Fruit fly (Drosophila melanogaster) whole organism: ENCODE results near the gene Pglym87.

Experiments used
- CG8478 ChIP-seq: fragments of >200 bp; optimal IDR thresholded peaks from 2 replicates; lab custom pipeline; 2018; ENCODE audit warnings: inconsistent platforms
- Dll ChIP-seq: fragments of >200 bp; optimal IDR thresholded peaks from 2 replicates; lab custom pipeline; 2017
- EcR ChIP-seq, 2 experiments: fragments of >200 bp; optimal IDR thresholded peaks; 2 replicates each; lab custom pipeline; 2017; ENCODE audit warnings: missing biosample characterization in 2 of 2, missing genetic modification characterization in 2 of 2, missing genetic modification reagents in 2 of 2
- pan ChIP-seq: fragments of >200 bp; optimal IDR thresholded peaks from 2 replicates; lab custom pipeline; 2017
- psq ChIP-seq: fragments of >200 bp; optimal IDR thresholded peaks from 2 replicates; lab custom pipeline; 2017
- usp ChIP-seq: fragments of >200 bp; optimal IDR thresholded peaks from 2 replicates; lab custom pipeline; 2017; ENCODE audit warnings: missing biosample characterization, missing genetic modification characterization, mixed read lengths

Gene Pglym87

DNA sequence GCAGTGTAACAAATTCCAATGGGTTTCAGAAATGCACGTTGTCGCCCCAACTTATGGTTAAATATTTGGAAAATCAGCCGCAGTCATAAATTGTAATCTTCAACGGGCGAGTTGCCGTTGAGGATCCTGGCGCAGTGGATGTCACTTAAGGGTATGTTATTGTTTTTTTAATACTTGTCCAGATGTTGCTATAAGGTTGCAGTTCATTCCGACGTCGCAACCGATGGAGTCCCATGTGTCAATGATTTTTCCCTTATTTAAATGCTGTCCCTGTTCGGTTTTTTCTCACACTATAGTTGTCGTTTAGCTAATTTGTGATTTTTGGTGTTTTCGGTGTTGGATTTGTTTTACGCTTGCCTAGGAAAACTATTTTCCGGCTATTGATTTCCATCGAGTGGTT is 19.0 kb upstream of the Pglym87 start:
- TF ChIP-seq CG8478 (lab: Kevin White, UChicago): no peak
- TF ChIP-seq EcR (GFP tag; optimal IDR thresholded peaks at IDR 0.05; lab: Kevin White, UChicago): no peak
- TF ChIP-seq Dll: no peak
- no peak for TF ChIP-seq psq (lab: Kevin White, UChicago)
- TF ChIP-seq pan (lab: Kevin White, UChicago): no peak
- no peak for TF ChIP-seq usp (GFP tag; lab: Kevin White, UChicago)

DNA sequence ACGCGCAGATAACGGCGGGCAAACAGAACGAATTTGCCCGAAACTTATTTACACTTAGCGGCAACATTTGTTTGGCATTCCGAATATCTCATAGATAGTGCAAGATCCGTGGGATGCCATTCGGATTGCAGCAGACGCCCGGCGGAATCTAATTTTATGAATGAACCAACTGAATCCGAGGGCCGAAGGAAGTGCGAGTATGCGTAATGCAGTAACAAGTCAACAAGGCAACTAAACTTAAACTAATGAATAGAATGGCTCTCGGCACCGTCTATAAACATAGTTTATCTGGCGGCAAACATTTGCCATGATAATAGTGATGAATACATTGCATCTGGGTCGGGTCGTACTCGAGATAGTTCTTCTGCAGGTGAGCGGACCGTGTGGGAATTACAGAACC is 17.7 kb upstream of the Pglym87 start:
- TF ChIP-seq EcR (GFP tag; optimal IDR thresholded peaks at IDR 0.05; lab: Kevin White, UChicago) (no peak), pan (lab: Kevin White, UChicago) (no peak), CG8478 (lab: Kevin White, UChicago) (no peak), psq (lab: Kevin White, UChicago) (no peak), Dll (no peak), usp (GFP tag; lab: Kevin White, UChicago) (no peak)

DNA sequence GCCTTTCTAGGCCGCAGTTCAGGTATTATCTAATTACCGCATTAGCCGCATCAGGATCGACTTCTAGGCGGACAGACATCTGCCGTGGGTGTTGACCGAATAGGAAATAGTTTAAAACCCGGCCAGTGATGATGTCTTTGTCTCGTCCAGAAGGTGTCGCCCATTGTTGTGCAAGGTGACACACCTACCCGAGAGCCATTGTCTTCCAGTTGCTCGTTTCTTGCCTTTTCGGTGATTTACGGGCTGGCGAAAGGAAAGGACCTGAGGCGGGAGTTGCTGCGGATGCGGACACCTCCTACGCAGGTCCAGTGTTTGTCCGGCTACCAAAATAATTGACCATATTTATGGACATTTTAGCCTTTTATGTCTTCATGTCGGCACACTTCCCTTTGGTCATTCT is 15.7 kb upstream of the Pglym87 start:
- TF ChIP-seq EcR (GFP tag; optimal IDR thresholded peaks at IDR 0.05; lab: Kevin White, UChicago) (no peak), psq (lab: Kevin White, UChicago) (no peak), Dll (no peak), pan (lab: Kevin White, UChicago) (no peak), usp (GFP tag; lab: Kevin White, UChicago) (no peak), CG8478 (lab: Kevin White, UChicago) (no peak)

DNA sequence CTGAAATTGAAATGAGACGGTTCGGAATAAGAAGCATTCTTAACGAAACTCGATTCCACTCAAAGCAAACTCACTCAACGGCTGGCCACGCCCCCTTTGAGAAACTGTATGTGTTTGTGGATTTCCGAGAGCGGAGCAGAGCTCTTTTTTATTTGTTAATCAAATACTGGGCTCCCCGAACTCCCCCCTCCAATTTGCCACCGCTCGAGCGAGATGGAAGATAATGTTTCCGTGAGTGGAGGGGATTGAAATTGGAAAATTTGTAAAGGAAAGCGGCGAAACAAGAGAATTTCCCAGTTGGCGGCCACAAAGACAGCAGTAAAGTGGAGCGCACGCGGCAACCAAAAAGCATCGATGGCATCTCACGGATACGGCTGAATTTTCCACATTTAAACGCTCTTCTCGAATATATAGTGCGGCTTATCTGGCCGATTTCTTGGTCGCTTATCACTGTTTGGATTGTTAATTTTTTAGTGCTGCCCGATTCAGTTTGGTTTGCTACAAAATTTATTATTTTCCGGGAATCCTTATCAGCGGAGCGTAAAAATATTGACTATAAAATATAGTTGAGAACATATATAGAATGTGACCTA is 12.0 kb upstream of the Pglym87 start:
- TF ChIP-seq Dll: no peak
- TF ChIP-seq usp (GFP tag; lab: Kevin White, UChicago): no peak
- no peak for TF ChIP-seq EcR (GFP tag; optimal IDR thresholded peaks at IDR 0.05; lab: Kevin White, UChicago)
- TF ChIP-seq CG8478 (lab: Kevin White, UChicago): no peak
- TF ChIP-seq pan (lab: Kevin White, UChicago): no peak
- no peak for TF ChIP-seq psq (lab: Kevin White, UChicago)

DNA sequence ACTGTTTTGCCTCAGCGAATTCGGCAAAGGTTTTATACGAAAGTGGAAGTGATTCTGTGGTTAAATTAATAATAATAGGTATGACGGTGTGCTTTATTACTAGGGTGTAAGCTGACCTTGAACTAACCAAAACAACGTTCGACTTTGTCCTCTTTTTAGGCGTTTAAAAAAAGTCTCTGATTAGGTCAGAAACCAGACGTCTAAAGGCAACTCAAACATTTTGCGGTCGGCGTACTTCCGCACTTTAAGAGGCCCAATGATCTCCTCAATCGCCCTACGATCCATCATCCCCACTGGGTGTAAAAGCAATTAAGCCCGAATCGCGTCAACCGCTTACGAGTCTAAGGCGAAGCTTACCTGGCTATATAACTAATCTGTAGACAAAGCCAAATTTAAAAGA is 6.6 kb upstream of the Pglym87 start, which contains the start of gene Cyp313a3:
TSS of gene Cyp313a3 (minus strand) at position 101 of the 400 bp plus-strand sequence.
- no peak for TF ChIP-seq CG8478 (lab: Kevin White, UChicago)
- no peak for TF ChIP-seq psq (lab: Kevin White, UChicago)

DNA sequence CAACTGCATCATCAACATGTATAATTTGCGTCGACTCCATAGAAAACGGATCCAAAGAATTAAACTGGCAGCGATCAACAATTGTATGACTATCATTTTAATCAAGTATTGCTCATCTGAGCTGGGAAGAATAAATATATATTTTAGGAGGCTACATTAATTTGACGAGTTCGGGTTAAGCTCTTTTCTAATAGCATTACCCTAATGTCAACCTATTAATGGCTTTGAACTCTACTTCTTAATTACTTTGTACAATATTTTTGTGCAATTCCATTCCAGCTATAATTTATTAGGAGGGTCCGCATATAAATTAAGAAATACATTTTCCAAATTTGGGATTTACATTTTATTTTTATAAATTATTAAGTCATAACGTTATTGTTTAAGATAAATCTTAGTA is 4.3 kb upstream of the Pglym87 start, which contains the start of gene Cyp313a2:
TSS of gene Cyp313a2 (minus strand) at position 101 of the 400 bp plus-strand sequence.
- no peak for TF ChIP-seq Dll
- no peak for TF ChIP-seq pan (lab: Kevin White, UChicago)
- no peak for TF ChIP-seq CG8478 (lab: Kevin White, UChicago)
- TF ChIP-seq psq (lab: Kevin White, UChicago): no peak
- no peak for TF ChIP-seq EcR (GFP tag; optimal IDR thresholded peaks at IDR 0.05; lab: Kevin White, UChicago)

DNA sequence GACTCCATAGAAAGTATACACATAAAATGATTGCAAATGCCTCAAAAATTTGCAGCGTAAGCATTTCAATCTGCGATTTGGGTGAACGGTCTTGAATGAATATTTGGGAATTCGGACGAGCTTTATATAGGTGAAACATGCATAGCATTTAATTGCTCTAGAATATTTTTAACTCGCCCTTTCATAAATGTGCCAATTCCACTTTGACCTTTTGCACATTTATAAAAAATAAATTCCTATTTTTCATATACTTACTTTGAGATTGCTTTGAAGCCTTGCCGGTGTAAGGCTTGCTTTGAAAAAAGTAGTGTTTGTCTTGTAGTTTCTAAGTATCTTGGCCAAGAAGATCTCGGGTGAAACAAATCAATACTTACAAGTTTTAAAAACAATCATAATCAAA is 2.1 kb upstream of the Pglym87 start, which contains the start of gene Cyp313a5:
TSS of gene Cyp313a5 (minus strand) at position 101 of the 400 bp plus-strand sequence.
- TF ChIP-seq pan (lab: Kevin White, UChicago): no peak
- no peak for TF ChIP-seq EcR (GFP tag; optimal IDR thresholded peaks at IDR 0.05; lab: Kevin White, UChicago)
- TF ChIP-seq Dll: no peak
- TF ChIP-seq psq (lab: Kevin White, UChicago): no peak
- no peak for TF ChIP-seq CG8478 (lab: Kevin White, UChicago)
- TF ChIP-seq usp (GFP tag; lab: Kevin White, UChicago): no peak

DNA sequence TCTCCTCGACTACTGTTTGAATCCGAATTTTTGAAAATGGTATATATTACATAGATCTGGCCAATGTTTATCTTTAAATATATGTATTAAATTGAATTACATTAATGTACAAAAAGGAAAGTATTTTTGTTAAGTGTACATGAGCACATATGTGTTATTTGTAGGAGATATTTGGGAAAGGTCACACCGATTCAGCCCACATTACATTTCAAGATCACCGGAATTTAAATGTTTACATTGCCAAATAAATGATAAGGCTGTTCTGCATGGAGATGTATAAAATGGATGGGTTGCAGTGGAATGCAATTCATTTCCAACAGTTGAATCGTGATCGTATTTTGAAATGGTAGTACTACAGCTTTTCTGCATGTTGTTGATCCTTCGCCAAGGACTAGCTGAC is 3.4 kb downstream of the Pglym87 start, which contains the start of gene CG3916:
TSS of gene CG3916 (plus strand) at position 301 of the 400 bp plus-strand sequence.
- TF ChIP-seq usp (GFP tag; lab: Kevin White, UChicago): no peak
- TF ChIP-seq pan (lab: Kevin White, UChicago): no peak
- no peak for TF ChIP-seq EcR (GFP tag; optimal IDR thresholded peaks at IDR 0.05; lab: Kevin White, UChicago)
- no peak for TF ChIP-seq psq (lab: Kevin White, UChicago)
- TF ChIP-seq CG8478 (lab: Kevin White, UChicago): no peak
- TF ChIP-seq Dll: no peak

DNA sequence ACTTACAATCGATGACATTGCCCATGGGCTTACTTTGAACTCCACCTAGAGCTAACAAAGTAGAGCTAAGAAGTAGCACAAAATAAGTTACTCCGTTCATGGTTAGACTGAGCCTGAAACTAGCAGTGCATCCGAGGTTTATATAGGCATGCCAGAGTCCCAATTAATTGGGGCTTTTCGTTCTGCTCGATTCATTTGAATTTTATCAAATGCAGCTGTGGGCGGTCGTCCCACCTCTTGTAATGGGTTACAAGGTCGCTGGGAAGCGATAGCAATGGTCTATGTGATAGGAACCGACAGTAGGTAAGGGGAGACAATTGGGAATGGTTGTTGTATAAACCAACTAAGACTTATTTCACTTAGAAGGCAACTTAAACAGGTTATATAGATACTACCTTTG is 6.3 kb downstream of the Pglym87 start, which contains the start of gene CG12256:
TSS of gene CG12256 (minus strand) at position 101 of the 400 bp plus-strand sequence.
- no peak for TF ChIP-seq EcR (GFP tag; optimal IDR thresholded peaks at IDR 0.05; lab: Kevin White, UChicago)
- TF ChIP-seq pan (lab: Kevin White, UChicago): no peak

DNA sequence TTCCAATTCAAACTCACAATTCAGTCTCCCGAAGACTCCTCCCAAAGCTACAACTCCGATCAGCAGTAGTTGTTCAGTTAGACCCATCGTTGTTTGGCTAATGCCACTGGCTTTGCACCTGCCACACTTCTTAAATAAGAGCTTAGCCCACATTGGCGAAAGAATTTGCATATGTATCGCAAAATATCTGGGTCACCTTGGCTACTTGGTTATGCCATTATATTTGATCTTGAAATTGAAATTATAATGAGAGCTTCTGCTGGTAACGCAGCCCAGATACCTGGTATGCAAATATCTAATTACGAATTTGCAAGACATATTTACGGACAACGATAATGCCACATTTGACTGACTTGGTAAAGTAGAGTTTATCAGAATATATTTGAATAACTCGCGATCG is 7.6 kb downstream of the Pglym87 start, which contains the start of gene CG17404:
TSS of gene CG17404 (minus strand) at position 101 of the 400 bp plus-strand sequence.
- TF ChIP-seq EcR (GFP tag; optimal IDR thresholded peaks at IDR 0.05; lab: Kevin White, UChicago) (no peak), usp (GFP tag; lab: Kevin White, UChicago) (no peak), psq (lab: Kevin White, UChicago) (no peak), pan (lab: Kevin White, UChicago) (no peak), CG8478 (lab: Kevin White, UChicago) (no peak), Dll (no peak)

DNA sequence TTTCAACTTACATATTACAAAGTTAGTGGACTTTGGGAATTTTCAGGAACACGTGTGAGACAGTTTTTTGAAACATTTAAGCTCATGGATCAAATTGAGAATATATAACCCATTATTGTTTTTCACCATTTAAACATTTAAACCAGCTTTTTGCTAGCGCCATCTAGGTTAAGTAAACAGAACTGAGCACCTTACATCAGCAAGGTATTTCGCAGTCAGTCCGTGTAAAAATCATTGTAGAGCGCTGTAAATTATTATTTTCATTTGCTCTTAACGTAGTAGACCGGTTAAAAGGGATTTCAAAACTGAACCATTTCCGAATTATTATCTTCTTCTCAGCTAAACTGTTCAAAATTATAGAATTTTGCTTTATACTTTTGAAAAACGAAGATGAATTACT is 10.4 kb downstream of the Pglym87 start, which contains the start of gene Rsbp15:
TSS of gene Rsbp15 (plus strand) at position 295 of the 400 bp plus-strand sequence.
- no peak for TF ChIP-seq EcR (GFP tag; optimal IDR thresholded peaks at IDR 0.05; lab: Kevin White, UChicago)

DNA sequence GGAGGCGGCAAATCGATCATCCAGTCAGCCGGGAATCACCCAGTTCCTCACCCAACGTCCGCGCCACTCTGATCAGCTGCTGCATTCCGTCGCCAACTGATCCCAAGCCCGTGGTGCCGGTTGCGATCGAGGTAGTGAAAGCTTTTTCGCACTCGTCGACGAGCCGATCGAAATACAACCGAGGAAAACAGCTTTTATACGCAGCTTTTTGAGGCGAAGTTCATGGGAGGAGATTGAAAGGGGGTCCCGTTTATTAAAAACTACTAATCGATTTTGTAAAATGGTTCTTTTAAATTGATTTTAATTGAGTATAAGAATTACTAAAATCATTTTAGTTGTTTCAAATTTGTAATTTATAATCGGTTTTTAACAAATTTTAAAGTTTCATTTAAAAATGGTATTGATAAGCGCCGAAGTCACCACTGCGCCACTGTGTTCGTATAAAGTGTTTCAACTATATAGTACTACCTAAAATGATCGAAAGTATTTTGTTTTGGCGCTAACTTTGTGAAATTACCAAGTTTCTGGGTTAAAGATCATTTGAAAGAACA is 11.1 kb downstream of the Pglym87 start, which contains the start of gene CG4860:
TSS of gene CG4860 (minus strand) at position 99 of the 551 bp plus-strand sequence.
- no peak for TF ChIP-seq usp (GFP tag; lab: Kevin White, UChicago)
- TF ChIP-seq Dll: no peak
